Worm (Caenorhabditis elegans) whole organism, late embryonic: ENCODE results near the gene ifa-3.

Experiments
- F13H6.1 ChIP-seq: sonication (generic microtip); optimal IDR thresholded peaks from 2 replicates; lab custom pipeline; 2016; ENCODE audit warnings: missing genetic modification characterization, missing compliant biosample characterization
- ama-1 ChIP-seq: fragments of 150-350 bp; optimal IDR thresholded peaks from 2 replicates; lab custom pipeline; 2014
- nfya-1 ChIP-seq: sonication (generic microtip); optimal IDR thresholded peaks from 2 replicates; lab custom pipeline; 2017; ENCODE audit warnings: missing genetic modification characterization, mild to moderate bottlenecking, missing compliant biosample characterization, antibody characterized with exemption, moderate library complexity
- pax-1 ChIP-seq: fragments of 150-350 bp; optimal IDR thresholded peaks from 2 replicates; lab custom pipeline; 2014; ENCODE audit warnings: missing biosample characterization, missing genetic modification characterization
- pqm-1 ChIP-seq: sonication (generic microtip); optimal IDR thresholded peaks from 2 replicates; lab custom pipeline; 2016; ENCODE audit warnings: missing genetic modification characterization, missing compliant biosample characterization
- tbx-2 ChIP-seq: sonication (generic microtip); optimal IDR thresholded peaks from 2 replicates; lab custom pipeline; 2016; ENCODE audit warnings: missing genetic modification characterization, missing compliant biosample characterization
- unc-55 ChIP-seq: sonication (generic microtip); optimal IDR thresholded peaks from 2 replicates; lab custom pipeline; 2017; ENCODE audit warnings: missing biosample characterization, missing genetic modification reagents, missing genetic modification characterization
- zip-5 ChIP-seq: sonication (generic microtip); optimal IDR thresholded peaks from 2 replicates; lab custom pipeline; 2016; ENCODE audit warnings: missing genetic modification characterization, missing compliant biosample characterization
- ztf-16 ChIP-seq: sonication (generic microtip); optimal IDR thresholded peaks from 2 replicates; lab custom pipeline; 2017; ENCODE audit warnings: missing genetic modification characterization, missing compliant biosample characterization

DNA sequence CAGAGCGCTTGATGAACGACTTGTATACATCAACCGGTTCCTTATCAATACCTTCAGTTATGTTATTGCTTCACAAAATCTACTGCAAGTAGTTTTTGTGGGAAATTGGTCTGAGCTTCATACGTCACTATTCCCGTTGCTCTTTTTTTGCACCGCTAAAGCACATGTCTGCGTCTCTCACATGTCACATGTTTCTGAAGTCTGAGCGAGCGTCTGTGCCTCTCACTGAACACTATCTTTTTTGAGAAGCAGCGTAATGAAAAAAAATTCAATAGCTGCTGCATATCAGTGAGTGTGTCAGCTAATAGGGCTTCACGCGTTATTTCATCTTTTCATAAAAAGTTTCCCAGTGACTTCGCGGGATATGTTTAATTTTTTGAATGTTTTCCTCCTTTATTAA is 51.6 kb downstream of the ifa-3 start:
- TF ChIP-seq zip-5 (no peak), ama-1 (lab: Kevin White, UChicago) (no peak), ztf-16 (tag; lab: Kevin White, UChicago) (no peak), pqm-1 (tag; lab: Kevin White, UChicago) (no peak), pax-1 (tag; lab: Kevin White, UChicago) (no peak), nfya-1 (tag; lab: Kevin White, UChicago) (no peak), tbx-2 (tag; lab: Kevin White, UChicago) (no peak), F13H6.1 (tag; lab: Kevin White, UChicago) (no peak), unc-55 (GFP tag; lab: Kevin White, UChicago) (no peak)
